Worm (Caenorhabditis elegans) whole organism, late embryonic: ENCODE data around the gene skr-18.

Source experiments
- F13H6.1 ChIP-seq: sonication (generic microtip); optimal IDR thresholded peaks from 2 replicates; lab custom pipeline; 2016; ENCODE audit warnings: missing genetic modification characterization, missing compliant biosample characterization
- ceh-48 ChIP-seq: sonication (generic microtip); optimal IDR thresholded peaks from 2 replicates; lab custom pipeline; 2016; ENCODE audit warnings: missing genetic modification characterization, inconsistent platforms, missing compliant biosample characterization
- dve-1 ChIP-seq: sonication (generic microtip); optimal IDR thresholded peaks from 2 replicates; lab custom pipeline; 2017; ENCODE audit warnings: antibody characterized with exemption, mild to moderate bottlenecking, missing genetic modification characterization, missing compliant biosample characterization
- elt-2 ChIP-seq: sonication (generic microtip); optimal IDR thresholded peaks from 2 replicates; lab custom pipeline; 2016; ENCODE audit warnings: missing genetic modification reagents, missing genetic modification characterization, missing compliant biosample characterization
- ets-4 ChIP-seq: sonication (generic microtip); optimal IDR thresholded peaks from 2 replicates; lab custom pipeline; 2016; ENCODE audit warnings: missing genetic modification characterization, missing compliant biosample characterization
- fkh-10 ChIP-seq: fragments of 150-350 bp; optimal IDR thresholded peaks from 2 replicates; lab custom pipeline; 2014; ENCODE audit warnings: missing biosample characterization, missing genetic modification reagents, missing genetic modification characterization
- npax-4 ChIP-seq: sonication (generic microtip); optimal IDR thresholded peaks from 2 replicates; lab custom pipeline; 2016; ENCODE audit warnings: missing genetic modification characterization, missing compliant biosample characterization
- pha-4 ChIP-seq: fragments of 150-350 bp; optimal IDR thresholded peaks from 2 replicates; lab custom pipeline; 2018; ENCODE audit warnings: missing biosample characterization, missing genetic modification reagents, missing genetic modification characterization

DNA sequence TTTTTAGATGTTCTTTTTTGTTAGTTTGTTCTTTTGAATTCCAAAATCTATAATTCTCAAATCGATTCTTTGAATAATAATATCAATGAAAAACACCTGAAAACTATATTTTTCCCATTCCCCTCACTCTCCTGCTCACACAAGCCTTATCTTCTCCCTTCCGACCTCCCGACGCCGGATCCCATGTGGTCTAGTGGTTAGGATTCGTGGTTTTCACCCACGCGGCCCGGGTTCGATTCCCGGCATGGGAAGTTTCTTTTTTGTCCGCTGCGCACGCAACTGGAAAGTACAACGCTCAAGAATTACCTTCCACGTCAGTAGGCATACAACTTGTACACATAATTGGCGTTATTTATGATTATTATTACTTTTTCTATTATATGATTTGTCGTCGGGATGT lies 47.4 kb upstream of the skr-18 start:
- TF ChIP-seq ets-4 (tag; lab: Kevin White, UChicago): no peak
- no peak for TF ChIP-seq fkh-10 (GFP tag; lab: Kevin White, UChicago)
- no peak for TF ChIP-seq npax-4 (tag; lab: Kevin White, UChicago)
- TF ChIP-seq elt-2 (tag; lab: Kevin White, UChicago): peak; percentile 64
- TF ChIP-seq F13H6.1 (tag; lab: Kevin White, UChicago): peak; percentile 39
- TF ChIP-seq ceh-48 (tag; lab: Kevin White, UChicago): peak; percentile 22
- TF ChIP-seq pha-4 (tag; lab: Kevin White, UChicago): no peak
- TF ChIP-seq dve-1 (tag; lab: Kevin White, UChicago): peak; percentile 12
